Fruit fly (Drosophila melanogaster): ENCODE results near the gene CG10366.

CG10366 gene

dm6 chr2L:19577187-19577765 lies 6.8 kb upstream of the CG10366 start, which contains the start of the genes spi and msb1l (continued):
- no peak for TF ChIP-seq Sox100B (GFP tag; optimal IDR thresholded peaks at IDR 0.05)
- peak; percentile 70 for TF ChIP-seq Med (GFP tag)
- 0 out of 2 replicates have a peak, but pooled peaks have one; percentile 35 for TF ChIP-seq klu (GFP tag; IDR thresholded peaks at IDR 0.05)
- TF ChIP-seq CG6654 (GFP tag; optimal IDR thresholded peaks at IDR 0.05): no peak
- TF ChIP-seq CG5180 (GFP tag; optimal IDR thresholded peaks at IDR 0.05): no peak
- TF ChIP-seq Aef1 (GFP tag; IDR thresholded peaks at IDR 0.05): peak; percentile 41; the same call in 2 of the 3 replicates
- no peak for TF ChIP-seq tgo (GFP tag; IDR thresholded peaks at IDR 0.05)
- TF ChIP-seq CG13775 (GFP tag; optimal IDR thresholded peaks at IDR 0.05): peak; percentile 36
- peak; percentile 15; the same call in 1 of the 3 replicates for TF ChIP-seq CG7357 (GFP tag; IDR thresholded peaks at IDR 0.05)
- TF ChIP-seq jigr1 (GFP tag; IDR thresholded peaks at IDR 0.05): peak; percentile 52; the same call in 1 of the 3 replicates
- TF ChIP-seq seq (GFP tag; IDR thresholded peaks at IDR 0.05): no peak
- peak; percentile 41; the same call in 1 of the 2 replicates for TF ChIP-seq lmd (GFP tag; IDR thresholded peaks at IDR 0.05)
- TF ChIP-seq Ets65A (GFP tag): peak; percentile 92
- no peak for TF ChIP-seq Hsf (GFP tag; optimal IDR thresholded peaks at IDR 0.05)
- TF ChIP-seq lov (optimal IDR thresholded peaks at IDR 0.05): no peak
- TF ChIP-seq lov (GFP tag; IDR thresholded peaks at IDR 0.05): 0 out of 3 replicates have a peak, but pooled peaks have one; percentile 37
- TF ChIP-seq Side (GFP tag; optimal IDR thresholded peaks at IDR 0.05): no peak
- peak; percentile 96 for TF ChIP-seq CG10267 (tag; optimal IDR thresholded peaks at IDR 0.05)
- TF ChIP-seq CG6854 (GFP tag; optimal IDR thresholded peaks at IDR 0.05): no peak
- no peak for TF ChIP-seq CG17802 (tag; optimal IDR thresholded peaks at IDR 0.05)
- no peak; the same call in 2 of the 3 replicates for TF ChIP-seq zfh1 (GFP tag; IDR thresholded peaks at IDR 0.05)
- TF ChIP-seq caup (GFP tag; optimal IDR thresholded peaks at IDR 0.05; ENCODE audit: severe bottlenecking): peak; percentile 14
- peak; percentile 55 for TF ChIP-seq al (GFP tag; IDR thresholded peaks at IDR 0.05)
- TF ChIP-seq CG10366 (GFP tag; IDR thresholded peaks at IDR 0.05): peak; percentile 19; the same call in 1 of the 2 replicates
- no peak for TF ChIP-seq oc (tag; optimal IDR thresholded peaks at IDR 0.05)
- TF ChIP-seq Eip74EF (GFP tag; optimal IDR thresholded peaks at IDR 0.05): no peak
- peak; percentile 21 for TF ChIP-seq twi (tag; optimal IDR thresholded peaks at IDR 0.05)
- TF ChIP-seq CG33213 (GFP tag; optimal IDR thresholded peaks at IDR 0.05): no peak
- no peak for TF ChIP-seq tna (GFP tag; IDR thresholded peaks at IDR 0.05; ENCODE audit: partially characterized antibody)
- peak; percentile 83 for TF ChIP-seq Dp (GFP tag; optimal IDR thresholded peaks at IDR 0.05)
- no peak for TF ChIP-seq en (GFP tag; optimal IDR thresholded peaks at IDR 0.05)
- TF ChIP-seq CG14965 (GFP tag; optimal IDR thresholded peaks at IDR 0.05; ENCODE audit: borderline replicate concordance): no peak
- TF ChIP-seq eyg (GFP tag; optimal IDR thresholded peaks at IDR 0.05): no peak
- peak; percentile 54; the same call in 1 of the 3 replicates for TF ChIP-seq H15 (GFP tag; IDR thresholded peaks at IDR 0.05)
- no peak for TF ChIP-seq CG12769 (tag; optimal IDR thresholded peaks at IDR 0.05)
- no peak for TF ChIP-seq nerfin-2 (GFP tag; IDR thresholded peaks at IDR 0.05; ENCODE audit: partially characterized antibody)
- no peak for TF ChIP-seq ERR (GFP tag; optimal IDR thresholded peaks at IDR 0.05)
- TF ChIP-seq CG11093 (GFP tag; IDR thresholded peaks at IDR 0.05): no peak
- no peak for TF ChIP-seq luna (GFP tag; optimal IDR thresholded peaks at IDR 0.05)
- TF ChIP-seq usp (GFP tag; optimal IDR thresholded peaks at IDR 0.05): no peak
- peak; percentile 74 for TF ChIP-seq Ptx1 (GFP tag; IDR thresholded peaks at IDR 0.05)
- peak; percentile 64 for TF ChIP-seq Rfx (GFP tag; IDR thresholded peaks at IDR 0.05)
- no peak for TF ChIP-seq gcm (GFP tag; optimal IDR thresholded peaks at IDR 0.05)
- peak; percentile 62 for TF ChIP-seq CG7839 (tag; optimal IDR thresholded peaks at IDR 0.05)
- no peak for TF ChIP-seq CG16863 (GFP tag; optimal IDR thresholded peaks at IDR 0.05)
- no peak for TF ChIP-seq bigmax (GFP tag; optimal IDR thresholded peaks at IDR 0.05)
- peak; percentile 50 for TF ChIP-seq CG16815 (GFP tag; optimal IDR thresholded peaks at IDR 0.05)
- no peak for TF ChIP-seq CG43689 (GFP tag; IDR thresholded peaks at IDR 0.05)
- peak; percentile 71 for TF ChIP-seq CG18262 (tag; optimal IDR thresholded peaks at IDR 0.05)
- no peak for TF ChIP-seq CG1529 (GFP tag; optimal IDR thresholded peaks at IDR 0.05)
- TF ChIP-seq B-H1 (GFP tag; IDR thresholded peaks at IDR 0.05): no peak

All from whole organism, embryonic.